Fruit fly (Drosophila melanogaster): ENCODE measurements around the gene peb.

peb gene

DNA sequence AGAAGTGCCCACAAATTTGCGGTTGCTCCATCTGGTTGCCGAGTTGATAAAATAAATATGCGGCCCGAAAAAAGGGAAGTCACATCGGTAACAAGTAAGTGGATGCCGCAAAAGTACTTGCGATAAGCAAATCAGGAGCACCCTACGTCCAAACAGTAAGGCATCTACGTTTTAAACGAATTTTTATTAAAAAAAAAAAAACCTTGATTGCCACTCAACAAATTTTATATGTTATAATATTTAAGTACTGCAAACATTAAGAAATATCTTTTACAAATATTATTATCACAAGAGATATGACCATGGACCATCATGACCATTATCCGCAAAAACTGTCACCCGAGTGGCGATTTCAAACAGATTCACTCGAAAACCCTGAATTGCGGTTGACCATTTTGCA lies 13.3 kb upstream of the peb start:
- no peak for TF ChIP-seq psq (optimal IDR thresholded peaks at IDR 0.05)
- TF ChIP-seq h (optimal IDR thresholded peaks at IDR 0.05): no peak
- no peak for TF ChIP-seq Myc (optimal IDR thresholded peaks at IDR 0.05)
- TF ChIP-seq insv (optimal IDR thresholded peaks at IDR 0.05): no peak
- TF ChIP-seq ttk (optimal IDR thresholded peaks at IDR 0.05): no peak

DNA sequence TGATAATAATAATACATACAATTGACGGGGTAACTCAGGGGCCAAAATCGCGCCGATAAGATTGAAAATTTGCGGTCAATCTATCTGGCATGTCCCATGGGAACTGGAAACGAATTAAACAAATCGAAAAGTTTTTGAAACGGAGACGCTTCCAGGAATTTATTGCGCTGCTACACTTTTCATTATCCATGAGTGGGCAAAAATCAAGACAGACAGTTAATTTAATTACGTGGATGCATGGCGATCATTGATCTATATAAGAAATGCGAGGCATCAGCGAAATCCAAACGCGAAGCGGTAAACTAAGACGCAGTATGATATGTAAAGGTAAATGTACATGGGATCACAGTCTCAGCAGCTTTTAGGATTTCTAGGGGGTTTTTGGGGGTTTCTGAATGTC lies 12.8 kb upstream of the peb start:
- TF ChIP-seq insv (optimal IDR thresholded peaks at IDR 0.05) (no peak), Myc (optimal IDR thresholded peaks at IDR 0.05) (no peak), ttk (optimal IDR thresholded peaks at IDR 0.05) (no peak), h (optimal IDR thresholded peaks at IDR 0.05) (no peak), psq (optimal IDR thresholded peaks at IDR 0.05) (no peak), Sin3A (optimal IDR thresholded peaks at IDR 0.05) (no peak)

DNA sequence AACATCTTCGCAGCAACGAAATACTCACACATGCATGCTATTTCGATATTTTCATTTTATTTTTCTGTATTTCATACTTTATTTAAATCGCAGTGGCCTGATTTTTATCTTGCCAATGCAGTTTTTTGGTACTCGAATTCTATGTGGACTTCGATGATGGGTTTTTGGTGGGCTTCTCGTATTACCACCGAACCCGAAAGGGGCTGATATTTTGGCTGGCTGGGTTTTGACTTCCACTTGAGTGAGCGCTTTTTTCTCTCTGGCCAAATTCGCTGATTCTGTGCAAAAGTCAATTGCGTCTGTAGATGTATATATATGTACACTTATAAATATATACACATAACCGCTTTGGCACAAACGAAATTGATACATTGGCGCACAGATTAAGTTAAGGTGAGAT lies 12.1 kb upstream of the peb start:
- no peak for TF ChIP-seq h (optimal IDR thresholded peaks at IDR 0.05)
- no peak for TF ChIP-seq insv (optimal IDR thresholded peaks at IDR 0.05)
- no peak for TF ChIP-seq Myc (optimal IDR thresholded peaks at IDR 0.05)
- no peak for TF ChIP-seq Sin3A (optimal IDR thresholded peaks at IDR 0.05)
- no peak for TF ChIP-seq psq (optimal IDR thresholded peaks at IDR 0.05)
- no peak for TF ChIP-seq ttk (optimal IDR thresholded peaks at IDR 0.05)

DNA sequence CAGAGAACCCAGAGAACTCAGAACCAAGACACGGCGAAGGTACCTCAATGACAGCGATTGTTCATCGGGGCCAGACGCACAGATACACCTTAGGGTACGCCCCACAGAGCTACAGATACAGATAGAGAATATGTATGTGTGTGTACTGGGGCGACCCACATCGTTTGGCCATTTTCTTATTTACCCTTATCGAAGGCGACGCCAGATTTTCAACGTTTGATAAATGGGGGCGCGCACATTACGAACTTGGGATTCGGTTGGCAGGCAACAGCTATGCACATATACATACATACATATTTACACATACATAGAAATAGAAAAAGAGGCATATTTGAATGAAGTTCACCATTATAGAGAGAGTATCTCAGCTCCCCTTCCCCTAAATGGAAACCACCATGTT lies 10.9 kb upstream of the peb start:
- no peak for TF ChIP-seq Sin3A (optimal IDR thresholded peaks at IDR 0.05)
- no peak for TF ChIP-seq insv (optimal IDR thresholded peaks at IDR 0.05)
- TF ChIP-seq Myc (optimal IDR thresholded peaks at IDR 0.05): no peak

DNA sequence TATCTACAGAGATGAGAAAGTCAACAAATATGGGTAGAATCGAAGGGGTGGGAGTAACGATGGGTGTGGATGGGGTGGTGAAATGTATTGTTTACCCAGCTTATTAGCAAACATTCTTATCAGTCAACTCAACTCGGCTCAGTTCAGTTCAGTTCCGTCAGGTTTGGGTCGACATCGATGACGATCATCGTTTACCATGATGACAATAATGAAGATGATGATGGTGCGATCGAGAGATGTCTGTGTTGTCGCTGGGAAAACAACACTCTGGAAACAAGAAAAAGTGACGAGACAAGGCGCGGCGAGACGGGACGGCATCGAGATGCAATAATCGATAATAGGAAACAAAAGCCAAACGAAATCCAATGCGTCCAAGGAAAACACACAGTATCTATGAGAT lies 7.6 kb upstream of the peb start:
- TF ChIP-seq psq (optimal IDR thresholded peaks at IDR 0.05) (no peak), Myc (optimal IDR thresholded peaks at IDR 0.05) (no peak), h (optimal IDR thresholded peaks at IDR 0.05) (no peak), insv (optimal IDR thresholded peaks at IDR 0.05) (no peak), ttk (optimal IDR thresholded peaks at IDR 0.05) (no peak), Sin3A (optimal IDR thresholded peaks at IDR 0.05) (no peak)

DNA sequence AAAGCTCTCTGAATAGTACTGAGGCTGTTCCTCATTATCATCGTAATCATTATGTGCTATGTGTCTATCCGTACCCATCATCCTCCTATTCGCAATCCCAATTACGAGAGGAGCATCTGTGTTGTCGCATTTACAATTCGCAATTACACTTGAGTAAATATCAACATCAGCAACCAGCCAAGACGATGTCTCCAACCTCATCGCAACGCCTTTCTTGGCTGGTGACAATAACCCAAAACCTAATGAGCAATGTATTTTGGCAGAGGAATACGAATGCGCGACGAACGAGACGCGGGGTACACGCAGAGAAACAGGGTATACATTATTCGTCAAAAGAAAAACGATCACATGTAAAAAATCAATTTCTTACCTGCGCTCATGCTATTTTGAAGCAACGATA lies 6.9 kb upstream of the peb start:
- TF ChIP-seq psq (optimal IDR thresholded peaks at IDR 0.05): no peak
- no peak for TF ChIP-seq ttk (optimal IDR thresholded peaks at IDR 0.05)
- no peak for TF ChIP-seq Sin3A (optimal IDR thresholded peaks at IDR 0.05)

DNA sequence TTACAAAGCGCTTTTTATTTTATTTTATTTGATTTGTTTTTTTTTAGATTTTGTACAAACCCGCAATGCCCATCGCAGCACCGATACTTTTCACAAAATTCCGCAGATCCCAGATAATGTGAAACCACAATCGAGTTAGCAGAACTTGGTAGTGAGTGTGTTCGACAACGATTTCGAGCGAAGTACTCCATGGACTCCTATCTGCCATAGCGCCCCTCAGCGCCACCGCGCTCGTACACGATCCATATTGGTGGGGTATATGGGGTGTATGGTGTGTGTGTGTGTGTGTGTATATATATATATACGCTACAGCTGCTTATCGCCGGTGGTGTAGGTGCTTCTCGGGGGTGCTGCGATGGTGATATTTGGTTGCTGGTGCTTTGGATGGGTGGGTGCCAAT lies 4.9 kb upstream of the peb start:
- TF ChIP-seq ttk (optimal IDR thresholded peaks at IDR 0.05) (no peak), h (optimal IDR thresholded peaks at IDR 0.05) (no peak), Sin3A (optimal IDR thresholded peaks at IDR 0.05) (no peak), psq (optimal IDR thresholded peaks at IDR 0.05) (no peak), Myc (optimal IDR thresholded peaks at IDR 0.05) (no peak), insv (optimal IDR thresholded peaks at IDR 0.05) (no peak)

DNA sequence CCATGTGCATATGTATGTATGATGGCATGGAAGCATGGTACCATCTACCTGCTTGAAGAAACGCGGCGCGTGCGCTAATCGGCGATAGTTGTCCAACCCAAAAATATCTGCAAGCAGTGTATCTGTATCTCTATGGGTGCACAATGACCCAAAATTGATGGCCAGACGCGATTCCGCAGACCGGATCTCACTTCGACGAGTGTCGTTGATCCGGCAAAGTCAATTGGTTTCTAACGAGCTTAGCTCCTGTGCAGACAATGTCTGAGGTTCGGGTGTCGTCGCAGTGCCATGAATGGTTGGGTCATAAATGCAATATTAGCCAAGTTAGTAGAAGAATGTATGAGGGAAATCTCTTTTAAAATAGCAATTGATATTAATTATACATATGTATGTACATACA lies 3.8 kb upstream of the peb start:
- TF ChIP-seq Sin3A (optimal IDR thresholded peaks at IDR 0.05): no peak
- no peak for TF ChIP-seq Myc (optimal IDR thresholded peaks at IDR 0.05)
- TF ChIP-seq h (optimal IDR thresholded peaks at IDR 0.05): no peak
- TF ChIP-seq psq (optimal IDR thresholded peaks at IDR 0.05): no peak
- TF ChIP-seq ttk (optimal IDR thresholded peaks at IDR 0.05): no peak
- no peak for TF ChIP-seq insv (optimal IDR thresholded peaks at IDR 0.05)

DNA sequence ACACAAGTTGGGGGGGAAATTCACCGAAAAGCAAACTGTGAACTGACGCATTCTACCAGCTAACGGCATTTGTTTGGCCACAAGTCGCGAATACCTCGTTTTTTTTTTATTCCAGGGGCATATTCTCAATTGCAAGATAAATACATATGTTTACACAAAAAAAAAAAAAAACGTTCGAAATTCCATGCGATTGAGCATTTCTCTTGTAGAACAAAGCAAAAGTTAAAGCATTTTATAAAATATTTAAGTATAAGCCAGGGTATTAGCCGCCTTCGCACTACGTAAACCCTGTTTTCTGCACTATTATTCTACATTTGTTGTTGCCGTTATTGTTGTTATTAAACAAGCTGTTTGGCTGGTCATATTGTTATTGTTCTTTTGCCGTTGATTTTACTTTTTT lies 3.0 kb upstream of the peb start:
- no peak for TF ChIP-seq h (optimal IDR thresholded peaks at IDR 0.05)
- TF ChIP-seq insv (optimal IDR thresholded peaks at IDR 0.05): no peak
- no peak for TF ChIP-seq Sin3A (optimal IDR thresholded peaks at IDR 0.05)
- TF ChIP-seq Myc (optimal IDR thresholded peaks at IDR 0.05): no peak
- TF ChIP-seq psq (optimal IDR thresholded peaks at IDR 0.05): no peak
- TF ChIP-seq ttk (optimal IDR thresholded peaks at IDR 0.05): no peak

DNA sequence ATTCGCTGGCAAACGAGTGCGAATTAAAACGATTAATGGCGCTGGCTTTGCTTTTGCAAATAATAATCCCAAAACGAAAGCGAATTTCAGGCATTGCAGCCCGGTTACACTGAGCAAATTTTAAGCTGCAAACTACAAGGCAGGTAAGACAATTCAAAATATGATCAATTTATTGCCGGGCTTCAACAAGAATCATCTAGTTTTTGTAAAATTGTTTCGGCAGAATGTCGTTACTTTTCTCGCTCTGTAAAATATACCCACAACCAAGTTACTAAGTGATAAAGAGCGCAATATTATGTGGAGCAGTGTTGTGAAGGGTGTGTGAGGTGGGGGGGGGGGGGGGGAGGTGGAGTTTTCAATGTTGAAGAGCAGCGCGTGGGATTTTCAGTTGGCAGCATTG lies 2.4 kb upstream of the peb start:
- TF ChIP-seq ttk (optimal IDR thresholded peaks at IDR 0.05) (no peak), h (optimal IDR thresholded peaks at IDR 0.05) (no peak), insv (optimal IDR thresholded peaks at IDR 0.05) (no peak), Myc (optimal IDR thresholded peaks at IDR 0.05) (no peak), psq (optimal IDR thresholded peaks at IDR 0.05) (no peak), Sin3A (optimal IDR thresholded peaks at IDR 0.05) (no peak)

DNA sequence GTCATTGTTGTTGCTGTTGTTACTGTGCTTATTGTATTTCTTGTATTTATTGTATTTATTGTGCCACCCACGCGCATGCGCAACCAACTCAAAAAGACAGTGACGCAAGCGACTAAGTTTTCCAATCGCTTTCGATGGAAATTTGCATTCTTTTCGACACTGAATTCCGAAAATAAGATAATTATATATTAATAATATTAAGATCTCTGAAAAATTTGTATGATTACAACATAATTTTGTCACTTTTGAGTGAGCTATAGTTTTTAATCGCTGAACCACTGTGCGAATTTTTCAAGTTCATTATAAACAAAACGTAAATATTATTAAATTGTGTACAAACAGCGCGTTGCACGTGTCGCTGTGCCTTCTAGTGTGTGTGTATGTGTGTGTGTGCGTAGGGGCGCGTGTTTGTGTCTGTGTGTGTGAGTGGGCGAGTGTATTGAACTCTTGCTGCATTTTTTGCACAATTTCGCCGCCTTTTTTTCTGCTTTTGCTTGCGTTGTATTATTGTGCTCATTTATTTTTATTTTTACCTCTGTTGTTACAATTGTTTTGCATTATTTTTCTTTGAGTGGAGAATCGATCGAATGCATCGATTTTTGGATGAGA lies 1.6 kb upstream of the peb start:
- TF ChIP-seq ttk (optimal IDR thresholded peaks at IDR 0.05): no peak
- TF ChIP-seq Myc (optimal IDR thresholded peaks at IDR 0.05): no peak
- no peak for TF ChIP-seq h (optimal IDR thresholded peaks at IDR 0.05)
- no peak for TF ChIP-seq psq (optimal IDR thresholded peaks at IDR 0.05)
- TF ChIP-seq insv (optimal IDR thresholded peaks at IDR 0.05): no peak
- no peak for TF ChIP-seq Sin3A (optimal IDR thresholded peaks at IDR 0.05)

DNA sequence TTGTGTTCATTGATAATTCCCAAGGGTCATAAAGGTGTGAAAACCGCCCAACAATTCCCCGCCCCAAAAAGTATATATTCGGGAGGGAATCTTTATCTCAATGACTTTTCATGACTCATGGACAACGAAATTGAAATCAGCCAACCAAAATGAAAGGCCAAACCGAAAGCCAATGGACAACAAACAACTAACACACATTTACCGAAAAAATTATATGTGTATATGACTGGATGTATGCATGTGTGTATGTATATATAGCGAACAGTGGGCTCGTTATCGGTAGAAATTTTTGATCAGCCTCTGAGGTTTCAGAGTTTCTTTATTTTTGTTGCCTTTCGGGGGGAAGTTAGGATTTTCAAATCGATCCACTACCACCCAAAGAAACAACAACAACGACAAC lies 1.5 kb downstream of the peb start:
- TF ChIP-seq h (optimal IDR thresholded peaks at IDR 0.05) (no peak), Myc (optimal IDR thresholded peaks at IDR 0.05) (no peak), ttk (optimal IDR thresholded peaks at IDR 0.05) (no peak), psq (optimal IDR thresholded peaks at IDR 0.05) (no peak), Sin3A (optimal IDR thresholded peaks at IDR 0.05) (no peak), insv (optimal IDR thresholded peaks at IDR 0.05) (no peak)

DNA sequence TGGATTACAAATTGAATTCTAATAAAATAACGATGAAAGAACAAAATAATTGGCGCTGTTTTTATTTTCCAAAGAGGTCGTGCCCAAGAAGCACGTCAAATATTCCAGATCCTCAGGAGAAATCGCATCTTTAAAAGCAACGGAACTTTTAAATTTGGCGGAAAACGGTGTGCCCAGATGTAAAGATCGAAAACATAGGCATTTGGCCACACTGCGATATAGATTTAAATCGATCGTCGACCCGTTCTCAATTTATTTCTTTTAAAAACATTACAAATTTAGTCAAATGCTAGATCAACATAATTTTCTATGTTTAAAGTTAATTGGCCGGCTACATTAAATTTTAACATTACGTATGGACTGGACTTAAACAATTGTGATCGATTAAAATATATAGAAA lies 9.8 kb downstream of the peb start:
- no peak for TF ChIP-seq Sin3A (optimal IDR thresholded peaks at IDR 0.05)
- no peak for TF ChIP-seq h (optimal IDR thresholded peaks at IDR 0.05)
- no peak for TF ChIP-seq Myc (optimal IDR thresholded peaks at IDR 0.05)
- TF ChIP-seq ttk (optimal IDR thresholded peaks at IDR 0.05): no peak
- no peak for TF ChIP-seq psq (optimal IDR thresholded peaks at IDR 0.05)
- no peak for TF ChIP-seq insv (optimal IDR thresholded peaks at IDR 0.05)
